1 fruit fly cellular context compared by ENCODE assay signal in genomic region chrX:9579918-9580521, dm6.
TF ChIP-seq lines count a peak whose summit lies in the region.

LPCAT (minus strand) TSS chrX:9579987.

TF ChIP-seq in whole organism, embryonic, 481 proteins besides CTCF, POLR2A, EP300 and RAD21 (continued from another document and continues in another):
- TF ChIP-seq CG8089 (GFP tag; optimal IDR thresholded peaks at IDR 0.05; lab: Kevin White, UChicago) (peak; percentile 58), Ptx1 (GFP tag; IDR thresholded peaks at IDR 0.05; lab: Robert Waterston, UW) (peak; percentile 88), CG4730 (GFP tag; IDR thresholded peaks at IDR 0.05; lab: Robert Waterston, UW) (peak; percentile 50), Fer3 (tag; optimal IDR thresholded peaks at IDR 0.05; lab: Kevin White, UChicago) (peak; percentile 77), CHES-1-like (GFP tag; optimal IDR thresholded peaks at IDR 0.05; lab: Kevin White, UChicago) (peak; percentile 63), cas (GFP tag; IDR thresholded peaks at IDR 0.05; lab: Robert Waterston, UW) (peak; percentile 22; the same call in 1 of the 2 replicates), tna (GFP tag; IDR thresholded peaks at IDR 0.05; lab: Robert Waterston, UW; ENCODE audit: partially characterized antibody) (0 out of 2 replicates have a peak, but pooled peaks have one; percentile 41), disco-r (GFP tag; optimal IDR thresholded peaks at IDR 0.05; lab: Kevin White, UChicago) (no peak), slp2 (GFP tag; optimal IDR thresholded peaks at IDR 0.05; lab: Kevin White, UChicago) (peak; percentile 60), Sry-δ (GFP tag; optimal IDR thresholded peaks at IDR 0.05; lab: Kevin White, UChicago) (peak; percentile 80), ATbp (GFP tag; optimal IDR thresholded peaks at IDR 0.05; lab: Kevin White, UChicago) (no peak), CG17802 (tag; optimal IDR thresholded peaks at IDR 0.05; lab: Kevin White, UChicago) (peak; percentile 48), CG12769 (tag; optimal IDR thresholded peaks at IDR 0.05; lab: Kevin White, UChicago) (peak; percentile 72), org-1 (GFP tag; optimal IDR thresholded peaks at IDR 0.05; lab: Kevin White, UChicago) (peak; percentile 46), ase (GFP tag; IDR thresholded peaks at IDR 0.05; lab: Robert Waterston, UW) (peak; percentile 67; the same call in 2 of the 3 replicates), MBD-R2 (GFP tag; IDR thresholded peaks at IDR 0.05; lab: Robert Waterston, UW) (peak; percentile 59), CG13123 (GFP tag; optimal IDR thresholded peaks at IDR 0.05; lab: Kevin White, UChicago) (peak; percentile 58), slou (GFP tag; optimal IDR thresholded peaks at IDR 0.05; lab: Kevin White, UChicago) (peak; percentile 80), dmrt11E (tag; optimal IDR thresholded peaks at IDR 0.05; lab: Kevin White, UChicago) (peak; percentile 44), exex (tag; optimal IDR thresholded peaks at IDR 0.05; lab: Kevin White, UChicago) (peak; percentile 23), fd64A (GFP tag; optimal IDR thresholded peaks at IDR 0.05; lab: Kevin White, UChicago) (no peak), CG15696 (tag; optimal IDR thresholded peaks at IDR 0.05; lab: Kevin White, UChicago) (peak; percentile 83), btn (GFP tag; optimal IDR thresholded peaks at IDR 0.05; lab: Kevin White, UChicago) (peak; percentile 12), sqz (GFP tag; optimal IDR thresholded peaks at IDR 0.05; lab: Kevin White, UChicago) (no peak), pzg (GFP tag; optimal IDR thresholded peaks at IDR 0.05; lab: Kevin White, UChicago) (peak; percentile 91), CG12391 (tag; optimal IDR thresholded peaks at IDR 0.05; lab: Kevin White, UChicago) (peak; percentile 75), CG18764 (GFP tag; optimal IDR thresholded peaks at IDR 0.05; lab: Kevin White, UChicago) (peak; percentile 69), slbo (GFP tag; IDR thresholded peaks at IDR 0.05; lab: Robert Waterston, UW) (peak; percentile 93), pan (optimal IDR thresholded peaks at IDR 0.05; lab: Kevin White, UChicago) (no peak), pan (GFP tag; optimal IDR thresholded peaks at IDR 0.05 in 1 of 2, IDR thresholded peaks at IDR 0.05 in 1 of 2) (peak in 1 of 2 experiments; percentile 69), CG18599 (GFP tag; optimal IDR thresholded peaks at IDR 0.05; lab: Kevin White, UChicago) (peak; percentile 79), Opbp (GFP tag; IDR thresholded peaks at IDR 0.05; lab: Robert Waterston, UW; ENCODE audit: partially characterized antibody) (peak; percentile 77), dm (GFP tag; optimal IDR thresholded peaks at IDR 0.05; lab: Kevin White, UChicago) (peak; percentile 23), al (GFP tag; IDR thresholded peaks at IDR 0.05; lab: Robert Waterston, UW) (peak; percentile 72), seq (GFP tag; IDR thresholded peaks at IDR 0.05; lab: Robert Waterston, UW) (peak; percentile 54; the same call in 1 of the 2 replicates), CG8388 (GFP tag; optimal IDR thresholded peaks at IDR 0.05; lab: Kevin White, UChicago) (peak; percentile 17), Poxn (GFP tag; IDR thresholded peaks at IDR 0.05; lab: Robert Waterston, UW) (0 out of 2 replicates have a peak, but pooled peaks have one; percentile 32), NC2β (GFP tag; optimal IDR thresholded peaks at IDR 0.05; lab: Kevin White, UChicago) (peak; percentile 29), D19A (tag; optimal IDR thresholded peaks at IDR 0.05; lab: Kevin White, UChicago) (peak; percentile 1), Mes4 (GFP tag; optimal IDR thresholded peaks at IDR 0.05; lab: Kevin White, UChicago) (no peak), CG14441 (GFP tag; IDR thresholded peaks at IDR 0.05; lab: Robert Waterston, UW) (peak; percentile 81), CG1233 (GFP tag; optimal IDR thresholded peaks at IDR 0.05; lab: Kevin White, UChicago) (no peak), klu (GFP tag; IDR thresholded peaks at IDR 0.05; lab: Robert Waterston, UW) (peak; percentile 62), CG7372 (GFP tag; IDR thresholded peaks at IDR 0.05; lab: Robert Waterston, UW) (peak; percentile 72), Kr (GFP tag; optimal IDR thresholded peaks at IDR 0.05; lab: Kevin White, UChicago) (no peak), run (tag; optimal IDR thresholded peaks at IDR 0.05; lab: Kevin White, UChicago) (no peak), Lhr (GFP tag; optimal IDR thresholded peaks at IDR 0.05; lab: Kevin White, UChicago) (peak; percentile 84), Dref (GFP tag; IDR thresholded peaks at IDR 0.05; lab: Robert Waterston, UW) (peak; percentile 53), Ets97D (GFP tag; optimal IDR thresholded peaks at IDR 0.05; lab: Kevin White, UChicago) (peak; percentile 91), vnd (GFP tag; IDR thresholded peaks at IDR 0.05; lab: Robert Waterston, UW; ENCODE audit: partially characterized antibody) (no peak), H2.0 (GFP tag; IDR thresholded peaks at IDR 0.05; lab: Robert Waterston, UW) (peak; percentile 78), pros (GFP tag; optimal IDR thresholded peaks at IDR 0.05; lab: Kevin White, UChicago) (peak; percentile 65), CG34376 (GFP tag; optimal IDR thresholded peaks at IDR 0.05; lab: Kevin White, UChicago) (peak; percentile 56), Gug (GFP tag; IDR thresholded peaks at IDR 0.05; lab: Robert Waterston, UW) (peak; percentile 82), CG4360 (GFP tag; IDR thresholded peaks at IDR 0.05; lab: Robert Waterston, UW) (peak; percentile 76), wdn (GFP tag; IDR thresholded peaks at IDR 0.05; lab: Robert Waterston, UW) (peak; percentile 74), BEAF-32 (GFP tag; optimal IDR thresholded peaks at IDR 0.05; lab: Kevin White, UChicago) (peak; percentile 85), sens (GFP tag; lab: Kevin White, UChicago) (peak; percentile 94), CG33213 (GFP tag; optimal IDR thresholded peaks at IDR 0.05; lab: Kevin White, UChicago) (peak; percentile 86), nau (GFP tag; optimal IDR thresholded peaks at IDR 0.05; lab: Kevin White, UChicago) (no peak), aop (GFP tag; IDR thresholded peaks at IDR 0.05; lab: Robert Waterston, UW) (0 out of 2 replicates have a peak, but pooled peaks have one; percentile 2), CG6813 (GFP tag; optimal IDR thresholded peaks at IDR 0.05; lab: Kevin White, UChicago) (no peak), CG4617 (GFP tag; optimal IDR thresholded peaks at IDR 0.05; lab: Kevin White, UChicago; ENCODE audit: borderline replicate concordance) (peak; percentile 19), Ravus (GFP tag; IDR thresholded peaks at IDR 0.05; lab: Robert Waterston, UW) (peak; percentile 5; the same call in 1 of the 2 replicates), CG15479 (GFP tag; optimal IDR thresholded peaks at IDR 0.05; lab: Kevin White, UChicago) (peak; percentile 35), CG18011 (GFP tag; optimal IDR thresholded peaks at IDR 0.05; lab: Kevin White, UChicago) (peak; percentile 14), CG5180 (GFP tag; optimal IDR thresholded peaks at IDR 0.05; lab: Kevin White, UChicago) (peak; percentile 11), ERR (GFP tag; optimal IDR thresholded peaks at IDR 0.05; lab: Kevin White, UChicago) (peak; percentile 87), NFAT (GFP tag; IDR thresholded peaks at IDR 0.05; lab: Robert Waterston, UW) (peak; percentile 82), CG43689 (GFP tag; IDR thresholded peaks at IDR 0.05; lab: Robert Waterston, UW) (peak; percentile 37; the same call in 1 of the 2 replicates), chif (GFP tag; optimal IDR thresholded peaks at IDR 0.05; lab: Kevin White, UChicago) (peak; percentile 42 to 78), vfl (GFP tag; optimal IDR thresholded peaks at IDR 0.05; lab: Kevin White, UChicago) (peak; percentile 52), danr (GFP tag; IDR thresholded peaks at IDR 0.05; lab: Robert Waterston, UW) (peak; percentile 66), Fer2 (tag; optimal IDR thresholded peaks at IDR 0.05; lab: Kevin White, UChicago) (peak; percentile 55), gcm2 (GFP tag; optimal IDR thresholded peaks at IDR 0.05; lab: Kevin White, UChicago) (peak; percentile 54), CG17361 (GFP tag; IDR thresholded peaks at IDR 0.05; lab: Robert Waterston, UW) (peak; percentile 63; the same call in 1 of the 3 replicates), CG8924 (tag; optimal IDR thresholded peaks at IDR 0.05; lab: Kevin White, UChicago) (no peak), CG16863 (GFP tag; optimal IDR thresholded peaks at IDR 0.05; lab: Kevin White, UChicago) (peak; percentile 52), grau (tag; optimal IDR thresholded peaks at IDR 0.05; lab: Kevin White, UChicago) (peak; percentile 28), Myb (GFP tag; optimal IDR thresholded peaks at IDR 0.05; lab: Kevin White, UChicago) (peak; percentile 86), CG6254 (GFP tag; optimal IDR thresholded peaks at IDR 0.05; lab: Kevin White, UChicago) (no peak), schlank (tag; optimal IDR thresholded peaks at IDR 0.05; lab: Kevin White, UChicago) (peak; percentile 27), yki (optimal IDR thresholded peaks at IDR 0.05; lab: Kevin White, UChicago) (no peak), ems (GFP tag; optimal IDR thresholded peaks at IDR 0.05; lab: Kevin White, UChicago) (peak; percentile 69), Camta (GFP tag; optimal IDR thresholded peaks at IDR 0.05; lab: Kevin White, UChicago) (peak; percentile 85), HLHmδ (GFP tag; optimal IDR thresholded peaks at IDR 0.05; lab: Kevin White, UChicago) (no peak), CG15073 (GFP tag; optimal IDR thresholded peaks at IDR 0.05; lab: Kevin White, UChicago) (no peak), CG6654 (GFP tag; optimal IDR thresholded peaks at IDR 0.05; lab: Kevin White, UChicago) (no peak), CG30431 (GFP tag; optimal IDR thresholded peaks at IDR 0.05; lab: Kevin White, UChicago) (peak; percentile 37), TFAM (GFP tag; optimal IDR thresholded peaks at IDR 0.05; lab: Kevin White, UChicago) (no peak), maf-S (GFP tag; optimal IDR thresholded peaks at IDR 0.05; lab: Kevin White, UChicago) (peak; percentile 61), eve (GFP tag; optimal IDR thresholded peaks at IDR 0.05; lab: Kevin White, UChicago) (peak in 1 of 2 experiments; percentile 81), shn (GFP tag; optimal IDR thresholded peaks at IDR 0.05; lab: Kevin White, UChicago) (peak; percentile 56), bab2 (GFP tag; optimal IDR thresholded peaks at IDR 0.05; lab: Kevin White, UChicago) (peak; percentile 80), emc (GFP tag; optimal IDR thresholded peaks at IDR 0.05; lab: Kevin White, UChicago) (peak; percentile 70), Hmr (GFP tag; optimal IDR thresholded peaks at IDR 0.05; lab: Kevin White, UChicago) (peak; percentile 79), unc-4 (GFP tag; IDR thresholded peaks at IDR 0.05; lab: Robert Waterston, UW; ENCODE audit: partially characterized antibody) (peak; percentile 83), CG7987 (GFP tag; optimal IDR thresholded peaks at IDR 0.05; lab: Kevin White, UChicago) (peak; percentile 80), CG2875 (GFP tag; optimal IDR thresholded peaks at IDR 0.05; lab: Kevin White, UChicago) (no peak), hbn (GFP tag; IDR thresholded peaks at IDR 0.05; lab: Robert Waterston, UW; ENCODE audit: partially characterized antibody) (peak; percentile 83), CG3995 (GFP tag; optimal IDR thresholded peaks at IDR 0.05; lab: Kevin White, UChicago) (peak; percentile 26), otp (GFP tag; IDR thresholded peaks at IDR 0.05; lab: Robert Waterston, UW) (0 out of 3 replicates have a peak, but pooled peaks have one; percentile 20), Dip2 (GFP tag; IDR thresholded peaks at IDR 0.05; lab: Robert Waterston, UW) (no peak), CG13296 (GFP tag; optimal IDR thresholded peaks at IDR 0.05; lab: Kevin White, UChicago) (peak; percentile 58), ewg (GFP tag; optimal IDR thresholded peaks at IDR 0.05; lab: Kevin White, UChicago) (peak; percentile 2), CG8290 (GFP tag; optimal IDR thresholded peaks at IDR 0.05; lab: Kevin White, UChicago) (peak; percentile 47), CG8290 (tag; optimal IDR thresholded peaks at IDR 0.05; lab: Kevin White, UChicago) (peak in 1 of 2 experiments; percentile 66), chm (GFP tag; IDR thresholded peaks at IDR 0.05; lab: Robert Waterston, UW) (peak; percentile 65), D19B (GFP tag; optimal IDR thresholded peaks at IDR 0.05; lab: Kevin White, UChicago) (peak; percentile 50), da (GFP tag; optimal IDR thresholded peaks at IDR 0.05; lab: Kevin White, UChicago) (peak; percentile 53), prd (optimal IDR thresholded peaks at IDR 0.05; lab: Kevin White, UChicago) (no peak), prd (GFP tag; IDR thresholded peaks at IDR 0.05; lab: Robert Waterston, UW) (peak; percentile 86), CG7963 (GFP tag; IDR thresholded peaks at IDR 0.05; lab: Robert Waterston, UW; ENCODE audit: partially characterized antibody) (no peak), CG17385 (GFP tag; optimal IDR thresholded peaks at IDR 0.05; lab: Kevin White, UChicago) (peak; percentile 48), Dbx (GFP tag; IDR thresholded peaks at IDR 0.05; lab: Robert Waterston, UW) (peak; percentile 90), CG2116 (GFP tag; optimal IDR thresholded peaks at IDR 0.05; lab: Kevin White, UChicago) (peak; percentile 38), bsh (GFP tag; optimal IDR thresholded peaks at IDR 0.05; lab: Kevin White, UChicago) (peak in 1 of 2 experiments; percentile 57), gsb-n (tag; optimal IDR thresholded peaks at IDR 0.05; lab: Kevin White, UChicago) (no peak), Elba2 (GFP tag; optimal IDR thresholded peaks at IDR 0.05; lab: Kevin White, UChicago) (peak; percentile 2), CG18262 (tag; optimal IDR thresholded peaks at IDR 0.05; lab: Kevin White, UChicago) (peak; percentile 25), tll (GFP tag; optimal IDR thresholded peaks at IDR 0.05; lab: Kevin White, UChicago) (no peak), Xrp1 (GFP tag; IDR thresholded peaks at IDR 0.05; lab: Robert Waterston, UW) (peak; percentile 82), row (GFP tag; IDR thresholded peaks at IDR 0.05; lab: Robert Waterston, UW) (peak; percentile 65), zfh2 (GFP tag; optimal IDR thresholded peaks at IDR 0.05; lab: Kevin White, UChicago) (peak; percentile 80), CG11398 (GFP tag; optimal IDR thresholded peaks at IDR 0.05; lab: Kevin White, UChicago) (peak; percentile 9), CG10979 (tag; optimal IDR thresholded peaks at IDR 0.05; lab: Kevin White, UChicago) (peak; percentile 63), CG16815 (GFP tag; optimal IDR thresholded peaks at IDR 0.05; lab: Kevin White, UChicago) (peak; percentile 23), caup (GFP tag; optimal IDR thresholded peaks at IDR 0.05; lab: Kevin White, UChicago; ENCODE audit: severe bottlenecking) (peak; percentile 69), CG9727 (GFP tag; optimal IDR thresholded peaks at IDR 0.05; lab: Kevin White, UChicago) (peak; percentile 72), onecut (GFP tag; IDR thresholded peaks at IDR 0.05; lab: Robert Waterston, UW) (peak; percentile 41)
